Worm (Caenorhabditis elegans): ENCODE data around the gene R08A2.2.

The R08A2.2 gene

ce11 chrV:14711077-14711476, 4.4 kb downstream of the R08A2.2 start, which contains the start of gene ssp-33:
Gene ssp-33, plus strand, starts transcription at chrV:14711377.
- no peak for TF ChIP-seq eor-1 (tag; optimal IDR thresholded peaks at IDR 0.05)
- TF ChIP-seq nhr-237 (tag; optimal IDR thresholded peaks at IDR 0.05) = no peak
- TF ChIP-seq tbx-2 (tag; optimal IDR thresholded peaks at IDR 0.05) = no peak
- TF ChIP-seq aly-2 (tag; optimal IDR thresholded peaks at IDR 0.05) = no peak
- no peak for TF ChIP-seq ceh-28 (tag; optimal IDR thresholded peaks at IDR 0.05)
- no peak for TF ChIP-seq nhr-12 (tag; optimal IDR thresholded peaks at IDR 0.05)
- TF ChIP-seq daf-12 (tag; optimal IDR thresholded peaks at IDR 0.05) = no peak
- no peak for TF ChIP-seq elt-2 (tag; optimal IDR thresholded peaks at IDR 0.05)
- TF ChIP-seq ztf-11 (tag; optimal IDR thresholded peaks at IDR 0.05) = no peak
- no peak for TF ChIP-seq fkh-10 (GFP tag; optimal IDR thresholded peaks at IDR 0.05)
- no peak for TF ChIP-seq ama-1 (optimal IDR thresholded peaks at IDR 0.05)
- TF ChIP-seq mml-1 (tag; optimal IDR thresholded peaks at IDR 0.05) = no peak

ce11 chrV:14707958-14708357, 7.5 kb downstream of the R08A2.2 start, which contains the start of gene R08A2.9:
Gene R08A2.9, plus strand, starts transcription at chrV:14708258.
- TF ChIP-seq zag-1 (tag; optimal IDR thresholded peaks at IDR 0.05) = no peak
- TF ChIP-seq hmg-11 (tag; optimal IDR thresholded peaks at IDR 0.05) = no peak
- TF ChIP-seq daf-12 (tag; optimal IDR thresholded peaks at IDR 0.05) = no peak
- no peak for TF ChIP-seq ceh-28 (tag; optimal IDR thresholded peaks at IDR 0.05)
- no peak for TF ChIP-seq ZK546.5 (tag; optimal IDR thresholded peaks at IDR 0.05)
- no peak for TF ChIP-seq unc-62 (GFP tag; optimal IDR thresholded peaks at IDR 0.05)
- no peak for TF ChIP-seq lsy-12 (tag; optimal IDR thresholded peaks at IDR 0.05)
- no peak for TF ChIP-seq sea-2 (GFP tag; optimal IDR thresholded peaks at IDR 0.05)
- no peak for TF ChIP-seq fkh-2 (tag; optimal IDR thresholded peaks at IDR 0.05)
- no peak for TF ChIP-seq fkh-10 (GFP tag; optimal IDR thresholded peaks at IDR 0.05)

ce11 chrV:14698666-14699065, 16.8 kb downstream of the R08A2.2 start, which contains the start of gene set-5:
Gene set-5, plus strand, starts transcription at chrV:14698966.
- no peak for TF ChIP-seq unc-62 (GFP tag; optimal IDR thresholded peaks at IDR 0.05)
- TF ChIP-seq elt-3 (tag; optimal IDR thresholded peaks at IDR 0.05) = no peak
- TF ChIP-seq hmg-11 (tag; optimal IDR thresholded peaks at IDR 0.05) = no peak
- TF ChIP-seq aly-2 (tag; optimal IDR thresholded peaks at IDR 0.05) = no peak
- TF ChIP-seq tbx-2 (tag; optimal IDR thresholded peaks at IDR 0.05) = no peak
- TF ChIP-seq sea-2 (GFP tag; optimal IDR thresholded peaks at IDR 0.05) = no peak
- no peak for TF ChIP-seq ceh-28 (tag; optimal IDR thresholded peaks at IDR 0.05)
- no peak for TF ChIP-seq nhr-43 (tag; optimal IDR thresholded peaks at IDR 0.05; ENCODE audit: poor library complexity, severe bottlenecking)
- no peak for TF ChIP-seq R02D3.7 (tag; optimal IDR thresholded peaks at IDR 0.05)
- TF ChIP-seq ceh-82 (tag; optimal IDR thresholded peaks at IDR 0.05) = no peak
- TF ChIP-seq nhr-76 (tag; optimal IDR thresholded peaks at IDR 0.05) = no peak
- no peak for TF ChIP-seq nhr-25 (tag; optimal IDR thresholded peaks at IDR 0.05)
- no peak for TF ChIP-seq egl-5 (tag; optimal IDR thresholded peaks at IDR 0.05)
- TF ChIP-seq lsy-12 (tag; optimal IDR thresholded peaks at IDR 0.05) = no peak
- no peak for TF ChIP-seq lin-39 (tag; optimal IDR thresholded peaks at IDR 0.05)
- no peak for TF ChIP-seq ZK546.5 (tag; optimal IDR thresholded peaks at IDR 0.05)
- TF ChIP-seq nhr-23 (tag; optimal IDR thresholded peaks at IDR 0.05) = no peak
- TF ChIP-seq zag-1 (tag; optimal IDR thresholded peaks at IDR 0.05) = no peak

ce11 chrV:14698005-14698404, 17.5 kb downstream of the R08A2.2 start:
- no peak for TF ChIP-seq nfya-1 (tag; optimal IDR thresholded peaks at IDR 0.05; ENCODE audit: insufficient read depth)
- TF ChIP-seq nhr-28 (tag; optimal IDR thresholded peaks at IDR 0.05) = no peak
- no peak for TF ChIP-seq nhr-25 (tag; optimal IDR thresholded peaks at IDR 0.05)
- TF ChIP-seq eor-1 (tag; optimal IDR thresholded peaks at IDR 0.05) = no peak
- TF ChIP-seq daf-12 (tag; optimal IDR thresholded peaks at IDR 0.05) = no peak
- TF ChIP-seq ceh-82 (tag; optimal IDR thresholded peaks at IDR 0.05) = no peak
- TF ChIP-seq elt-1 (tag; optimal IDR thresholded peaks at IDR 0.05) = no peak
- no peak for TF ChIP-seq snpc-4 (tag; optimal IDR thresholded peaks at IDR 0.05)
- no peak for TF ChIP-seq ceh-9 (tag; optimal IDR thresholded peaks at IDR 0.05)
- TF ChIP-seq jun-1 (tag; optimal IDR thresholded peaks at IDR 0.05) = no peak
- no peak for TF ChIP-seq ZK546.5 (tag; optimal IDR thresholded peaks at IDR 0.05)
- no peak for TF ChIP-seq nhr-76 (tag; optimal IDR thresholded peaks at IDR 0.05)
- TF ChIP-seq tbx-2 (tag; optimal IDR thresholded peaks at IDR 0.05) = no peak
- TF ChIP-seq lin-39 (tag; optimal IDR thresholded peaks at IDR 0.05) = no peak
- TF ChIP-seq unc-62 (GFP tag; optimal IDR thresholded peaks at IDR 0.05) = no peak
